Fruit fly (Drosophila melanogaster) whole organism, embryonic: ENCODE data around the gene CG8774.

Source experiments
- Asciz ChIP-seq: fragments of 200-800 bp; sonication (Bioruptor generic); optimal IDR thresholded peaks from 2 replicates; lab custom pipeline; 2017; ENCODE audit warnings: missing biosample characterization, mild to moderate bottlenecking, missing genetic modification characterization, missing genetic modification reagents
- B-H1 ChIP-seq: fragments of 200-800 bp; sonication (Bioruptor generic); IDR thresholded peaks from 3 replicates; pipeline ENCODE4 v1.3.6; 2022; ENCODE audit warnings: missing biosample characterization, missing genetic modification characterization
- Bgb ChIP-seq: fragments of 200-800 bp; sonication (Bioruptor generic); IDR thresholded peaks from 2 replicates; pipeline ENCODE4 v1.3.6; 2022; ENCODE audit warnings: missing biosample characterization, missing genetic modification characterization; ENCODE audit not compliant: partially characterized antibody
- CG10366 ChIP-seq: fragments of 200-800 bp; sonication (Bioruptor generic); IDR thresholded peaks from 2 replicates; pipeline ENCODE4 v1.3.6; 2022; ENCODE audit warnings: missing biosample characterization, missing genetic modification characterization
- CG10431 ChIP-seq: fragments of 200-800 bp; sonication (Bioruptor generic); optimal IDR thresholded peaks from 3 replicates; lab custom pipeline; 2018; ENCODE audit warnings: missing biosample characterization, mild to moderate bottlenecking, missing genetic modification characterization
- CG11247 ChIP-seq: fragments of 200-800 bp; sonication (Bioruptor generic); IDR thresholded peaks from 2 replicates; pipeline ENCODE4 v1.3.6; 2022; ENCODE audit warnings: missing biosample characterization, missing genetic modification characterization
- CG11504 ChIP-seq: fragments of 200-800 bp; sonication (Bioruptor generic); optimal IDR thresholded peaks from 3 replicates; lab custom pipeline; 2019; ENCODE audit warnings: missing biosample characterization, mild to moderate bottlenecking, missing genetic modification characterization, moderate library complexity
- CG12744 ChIP-seq: fragments of 200-800 bp; sonication (Bioruptor generic); optimal IDR thresholded peaks from 2 replicates; lab custom pipeline; 2016; ENCODE audit warnings: missing biosample characterization, missing genetic modification characterization
- CG13894 ChIP-seq: fragments of 200-800 bp; sonication (Bioruptor generic); optimal IDR thresholded peaks from 3 replicates; lab custom pipeline; 2018; ENCODE audit warnings: missing biosample characterization, mild to moderate bottlenecking, missing genetic modification characterization, moderate library complexity
- CG15269 ChIP-seq: fragments of 200-800 bp; sonication (Bioruptor generic); optimal IDR thresholded peaks from 2 replicates; lab custom pipeline; 2018; ENCODE audit warnings: missing biosample characterization, mild to moderate bottlenecking, missing genetic modification characterization, moderate library complexity
- CG15696 ChIP-seq: fragments of 200-800 bp; sonication (Bioruptor generic); optimal IDR thresholded peaks from 2 replicates; lab custom pipeline; 2019; ENCODE audit warnings: missing biosample characterization, mild to moderate bottlenecking, missing genetic modification characterization, moderate library complexity
- CG17802 ChIP-seq: fragments of 200-800 bp; sonication (Bioruptor generic); optimal IDR thresholded peaks from 2 replicates; lab custom pipeline; 2018; ENCODE audit warnings: missing biosample characterization, mild to moderate bottlenecking, missing genetic modification characterization, moderate library complexity
- CG18262 ChIP-seq: fragments of 200-800 bp; optimal IDR thresholded peaks from 3 replicates; lab custom pipeline; 2019; ENCODE audit warnings: missing biosample characterization, mild to moderate bottlenecking, missing genetic modification characterization, moderate library complexity
- CG30020 ChIP-seq: fragments of 200-800 bp; optimal IDR thresholded peaks from 2 replicates; lab custom pipeline; 2019; ENCODE audit warnings: missing biosample characterization, mild to moderate bottlenecking, missing genetic modification characterization, moderate library complexity
- CG31441 ChIP-seq: fragments of 200-800 bp; sonication (Bioruptor generic); IDR thresholded peaks from 2 replicates; pipeline ENCODE4 v1.3.6; 2022; ENCODE audit warnings: missing biosample characterization, missing genetic modification characterization
- CG42726 ChIP-seq: fragments of 200-800 bp; sonication (Bioruptor generic); IDR thresholded peaks from 2 replicates; pipeline ENCODE4 v1.3.6; 2022; ENCODE audit warnings: missing biosample characterization, missing genetic modification characterization; ENCODE audit not compliant: partially characterized antibody
- CG4424 ChIP-seq: fragments of 200-800 bp; sonication (Bioruptor generic); optimal IDR thresholded peaks from 3 replicates; lab custom pipeline; 2016; ENCODE audit warnings: missing biosample characterization, missing genetic modification characterization
- CG6254 ChIP-seq: fragments of 200-800 bp; sonication (Bioruptor generic); optimal IDR thresholded peaks from 3 replicates; lab custom pipeline; 2017; ENCODE audit warnings: mild to moderate bottlenecking, missing biosample characterization, missing genetic modification reagents, missing genetic modification characterization
- CG7357 ChIP-seq: fragments of 200-800 bp; sonication (Bioruptor generic); IDR thresholded peaks from 3 replicates; pipeline ENCODE4 v1.3.6; 2022; ENCODE audit warnings: missing biosample characterization, missing genetic modification characterization
- CG8359 ChIP-seq: fragments of 200-800 bp; sonication (Bioruptor generic); optimal IDR thresholded peaks from 2 replicates; lab custom pipeline; 2017; ENCODE audit warnings: missing biosample characterization, mild to moderate bottlenecking, missing genetic modification characterization, borderline replicate concordance
- CG9876 ChIP-seq: fragments of 200-800 bp; sonication (Bioruptor generic); optimal IDR thresholded peaks from 2 replicates; lab custom pipeline; 2016; ENCODE audit warnings: missing biosample characterization, missing genetic modification characterization
- CHES-1-like ChIP-seq: fragments of 200-800 bp; sonication (Bioruptor generic); optimal IDR thresholded peaks from 2 replicates; lab custom pipeline; 2016; ENCODE audit warnings: missing biosample characterization, missing genetic modification characterization
- CoRest ChIP-seq: fragments of 200-800 bp; sonication (Bioruptor generic); optimal IDR thresholded peaks from 3 replicates; lab custom pipeline; 2018; ENCODE audit warnings: missing biosample characterization, mild to moderate bottlenecking, missing genetic modification characterization, moderate library complexity
- Deaf1 ChIP-seq: fragments of 200-800 bp; optimal IDR thresholded peaks from 3 replicates; lab custom pipeline; 2019; ENCODE audit warnings: missing biosample characterization, mild to moderate bottlenecking, missing genetic modification characterization, moderate library complexity
- Lhr ChIP-seq: fragments of 200-800 bp; sonication (Bioruptor generic); optimal IDR thresholded peaks from 3 replicates; lab custom pipeline; 2017; ENCODE audit warnings: mild to moderate bottlenecking, missing biosample characterization, missing genetic modification reagents, missing genetic modification characterization
- Mad ChIP-seq: fragments of 200-800 bp; sonication (Bioruptor generic); optimal IDR thresholded peaks from 2 replicates; lab custom pipeline; 2016; ENCODE audit warnings: missing biosample characterization, missing genetic modification characterization
- NC2β ChIP-seq: fragments of 200-800 bp; sonication (Bioruptor generic); optimal IDR thresholded peaks from 2 replicates; lab custom pipeline; 2016; ENCODE audit warnings: missing biosample characterization, missing genetic modification characterization
- Ptx1 ChIP-seq: fragments of 200-800 bp; sonication (Bioruptor generic); IDR thresholded peaks from 2 replicates; pipeline ENCODE4 v1.3.6; 2022; ENCODE audit warnings: missing biosample characterization, missing genetic modification characterization
- Rfx ChIP-seq: fragments of 200-800 bp; sonication (Bioruptor generic); IDR thresholded peaks from 2 replicates; pipeline ENCODE4 v1.3.6; 2022; ENCODE audit warnings: missing biosample characterization, missing genetic modification characterization
- Sox100B ChIP-seq: fragments of 200-800 bp; sonication (Bioruptor generic); optimal IDR thresholded peaks from 3 replicates; lab custom pipeline; 2018; ENCODE audit warnings: missing biosample characterization, mild to moderate bottlenecking, missing genetic modification characterization
- Spps ChIP-seq: fragments of 200-800 bp; sonication (Bioruptor generic); optimal IDR thresholded peaks from 2 replicates; lab custom pipeline; 2018; ENCODE audit warnings: missing biosample characterization, mild to moderate bottlenecking, missing genetic modification characterization
- ac ChIP-seq: fragments of 200-800 bp; sonication (Bioruptor generic); optimal IDR thresholded peaks from 3 replicates; lab custom pipeline; 2017; ENCODE audit warnings: missing biosample characterization, mild to moderate bottlenecking, missing genetic modification characterization
- cato ChIP-seq: fragments of 200-800 bp; sonication (Bioruptor generic); optimal IDR thresholded peaks from 2 replicates; lab custom pipeline; 2016; ENCODE audit warnings: missing biosample characterization, missing genetic modification characterization, borderline replicate concordance
- cg ChIP-seq: fragments of 200-800 bp; sonication (Bioruptor generic); optimal IDR thresholded peaks from 3 replicates; lab custom pipeline; 2019; ENCODE audit warnings: missing biosample characterization, mild to moderate bottlenecking, missing genetic modification characterization, moderate library complexity
- chm ChIP-seq: fragments of 200-800 bp; sonication (Bioruptor generic); IDR thresholded peaks from 2 replicates; pipeline ENCODE4 v1.3.6; 2022; ENCODE audit warnings: missing biosample characterization, missing genetic modification characterization
- chn ChIP-seq: fragments of 200-800 bp; sonication (Bioruptor generic); optimal IDR thresholded peaks from 2 replicates; lab custom pipeline; 2016; ENCODE audit warnings: missing biosample characterization, missing genetic modification characterization
- dm ChIP-seq: fragments of 200-800 bp; sonication (Bioruptor generic); optimal IDR thresholded peaks from 3 replicates; lab custom pipeline; 2016; ENCODE audit warnings: missing biosample characterization, missing genetic modification characterization
- dpn ChIP-seq, 2 experiments: fragments of 200-800 bp; sonication (Bioruptor generic); optimal IDR thresholded peaks; 3 replicates each; lab custom pipeline; 2016; ENCODE audit warnings: missing biosample characterization in 2 of 2, missing genetic modification characterization in 2 of 2
- dysf ChIP-seq: fragments of 200-800 bp; sonication (Bioruptor generic); IDR thresholded peaks from 3 replicates; pipeline ENCODE4 v1.3.6; 2022; ENCODE audit warnings: missing biosample characterization, missing genetic modification characterization
- ems ChIP-seq: fragments of 200-800 bp; sonication (Bioruptor generic); optimal IDR thresholded peaks from 3 replicates; lab custom pipeline; 2016; ENCODE audit warnings: missing biosample characterization, missing genetic modification characterization
- exex ChIP-seq: fragments of 200-800 bp; sonication (Bioruptor generic); optimal IDR thresholded peaks from 4 replicates; lab custom pipeline; 2018; ENCODE audit warnings: missing biosample characterization, mild to moderate bottlenecking, missing genetic modification characterization, moderate library complexity
- fd64A ChIP-seq: fragments of 200-800 bp; sonication (Bioruptor generic); optimal IDR thresholded peaks from 3 replicates; lab custom pipeline; 2018; ENCODE audit warnings: missing biosample characterization, mild to moderate bottlenecking, missing genetic modification characterization
- jumu ChIP-seq: fragments of 200-800 bp; sonication (Bioruptor generic); optimal IDR thresholded peaks from 3 replicates; lab custom pipeline; 2016; ENCODE audit warnings: missing biosample characterization, missing genetic modification characterization
- ken ChIP-seq: fragments of 200-800 bp; sonication (Bioruptor generic); IDR thresholded peaks from 3 replicates; pipeline ENCODE4 v1.3.6; 2022; ENCODE audit warnings: missing biosample characterization, missing genetic modification characterization
- pan ChIP-seq, 4 experiments: fragments of >200 bp in 3 of 4; fragments of 200-800 bp in 1 of 4; sonication (Bioruptor generic) in 1 of 4; optimal IDR thresholded peaks in 3 of 4; IDR thresholded peaks in 1 of 4; 2 replicates each; pipeline versions ENCODE4 v1.3.6 to Lab custom; 2017 to 2022; ENCODE audit warnings: missing biosample characterization in 2 of 4, missing genetic modification characterization in 2 of 4, mixed read lengths in 1 of 4
- peb ChIP-seq: fragments of 200-800 bp; sonication (Bioruptor generic); IDR thresholded peaks from 2 replicates; pipeline ENCODE4 v1.3.6; 2022; ENCODE audit warnings: missing biosample characterization, missing genetic modification characterization
- sim ChIP-seq: fragments of 200-800 bp; sonication (Bioruptor generic); IDR thresholded peaks from 2 replicates; pipeline ENCODE4 v1.3.6; 2022; ENCODE audit warnings: missing biosample characterization, missing genetic modification characterization
- sqz ChIP-seq: fragments of 200-800 bp; sonication (Bioruptor generic); optimal IDR thresholded peaks from 3 replicates; lab custom pipeline; 2018; ENCODE audit warnings: missing biosample characterization, mild to moderate bottlenecking, missing genetic modification characterization
- tin ChIP-seq: fragments of 200-800 bp; sonication (Bioruptor generic); optimal IDR thresholded peaks from 3 replicates; lab custom pipeline; 2016; ENCODE audit warnings: missing biosample characterization, missing genetic modification characterization
- tup ChIP-seq: fragments of 200-800 bp; sonication (Bioruptor generic); optimal IDR thresholded peaks from 2 replicates; lab custom pipeline; 2016; ENCODE audit warnings: missing biosample characterization, mild to moderate bottlenecking, missing genetic modification characterization, moderate library complexity
- wdn ChIP-seq: fragments of 200-800 bp; sonication (Bioruptor generic); IDR thresholded peaks from 2 replicates; pipeline ENCODE4 v1.3.6; 2022; ENCODE audit warnings: missing biosample characterization, missing genetic modification characterization

CG8774 gene

dm6 chr3R:13319873-13320272 lies 21.3 kb downstream of the CG8774 start (continued):
- TF ChIP-seq exex = no peak
- TF ChIP-seq CG31441 (GFP tag; lab: Robert Waterston, UW) = peak; percentile 42
- no peak for TF ChIP-seq cg
- no peak for TF ChIP-seq ac (GFP tag; lab: Kevin White, UChicago)
- TF ChIP-seq dysf = peak; percentile 16; the same call in 1 of the 3 replicates
- no peak for TF ChIP-seq fd64A (GFP tag; lab: Kevin White, UChicago)
- TF ChIP-seq Mad (GFP tag; lab: Kevin White, UChicago) = no peak
- TF ChIP-seq dpn (GFP tag; optimal IDR thresholded peaks at IDR 0.05; lab: Kevin White, UChicago) = no peak
- no peak for TF ChIP-seq CG10431 (GFP tag; lab: Kevin White, UChicago)
- no peak for TF ChIP-seq jumu (GFP tag; lab: Kevin White, UChicago)
- no peak for TF ChIP-seq CG11247 (GFP tag; lab: Robert Waterston, UW)
- no peak for TF ChIP-seq CG7357 (GFP tag; lab: Robert Waterston, UW)
- TF ChIP-seq CG9876 (GFP tag; lab: Kevin White, UChicago) = no peak
- no peak for TF ChIP-seq B-H1 (GFP tag; lab: Robert Waterston, UW)
- peak; percentile 2 for TF ChIP-seq CoRest (tag; lab: Kevin White, UChicago)
- TF ChIP-seq CG30020 (tag; lab: Kevin White, UChicago) = no peak
- TF ChIP-seq CG42726 = no peak
- no peak for TF ChIP-seq CG17802 (tag; lab: Kevin White, UChicago)
- TF ChIP-seq CG12744 (GFP tag; lab: Kevin White, UChicago) = peak; percentile 31
- no peak for TF ChIP-seq Deaf1 (tag; lab: Kevin White, UChicago)
- no peak for TF ChIP-seq ken
- no peak for TF ChIP-seq CG6254 (GFP tag; lab: Kevin White, UChicago)
- 0 out of 2 replicates have a peak, but pooled peaks have one; percentile 11 for TF ChIP-seq peb (GFP tag; lab: Robert Waterston, UW)
- TF ChIP-seq dm (GFP tag; lab: Kevin White, UChicago) = no peak
- TF ChIP-seq CG8359 (GFP tag; lab: Kevin White, UChicago) = no peak
- no peak for TF ChIP-seq CG15269
- TF ChIP-seq sqz (GFP tag; lab: Kevin White, UChicago) = no peak
- no peak for TF ChIP-seq wdn (GFP tag; lab: Robert Waterston, UW)
- TF ChIP-seq CG10366 (GFP tag; lab: Robert Waterston, UW) = no peak
- peak; percentile 20 for TF ChIP-seq CG4424 (GFP tag; lab: Kevin White, UChicago)
- TF ChIP-seq CG13894 (tag; lab: Kevin White, UChicago) = no peak
- no peak for TF ChIP-seq chn (GFP tag; lab: Kevin White, UChicago)
- TF ChIP-seq CG18262 (tag; lab: Kevin White, UChicago) = no peak
- TF ChIP-seq sim (GFP tag; lab: Robert Waterston, UW) = no peak
- TF ChIP-seq tup (GFP tag; lab: Kevin White, UChicago) = no peak
- TF ChIP-seq ems (GFP tag; lab: Kevin White, UChicago) = no peak
- TF ChIP-seq NC2β (GFP tag; lab: Kevin White, UChicago) = no peak
- no peak for TF ChIP-seq CG15696 (tag; lab: Kevin White, UChicago)
- TF ChIP-seq Lhr (GFP tag; lab: Kevin White, UChicago) = peak; percentile 4
- TF ChIP-seq Asciz (GFP tag; lab: Kevin White, UChicago) = no peak
- no peak for TF ChIP-seq CHES-1-like (GFP tag; lab: Kevin White, UChicago)
- TF ChIP-seq cato (GFP tag; lab: Kevin White, UChicago) = no peak
- TF ChIP-seq Spps = no peak
- peak; percentile 24; the same call in 1 of the 2 replicates for TF ChIP-seq Rfx (GFP tag; lab: Robert Waterston, UW)
- TF ChIP-seq pan (optimal IDR thresholded peaks at IDR 0.05; lab: Kevin White, UChicago) = no peak
- TF ChIP-seq pan (GFP tag; optimal IDR thresholded peaks at IDR 0.05 in 1 of 2, IDR thresholded peaks at IDR 0.05 in 1 of 2) = no peak
- no peak for TF ChIP-seq Bgb (GFP tag; lab: Robert Waterston, UW)
- no peak for TF ChIP-seq tin (GFP tag; lab: Kevin White, UChicago)
- TF ChIP-seq Ptx1 (GFP tag; lab: Robert Waterston, UW) = no peak
- TF ChIP-seq chm (GFP tag; lab: Robert Waterston, UW) = no peak
- TF ChIP-seq CG11504 (tag; lab: Kevin White, UChicago) = no peak
- TF ChIP-seq Sox100B (GFP tag; lab: Kevin White, UChicago) = no peak
